Worm (Caenorhabditis elegans): ENCODE measurements around the gene ZK856.5.

Gene ZK856.5

ce11 chrV:10229222-10229879 is 39.4 kb upstream of the ZK856.5 start, which contains the start of the genes pyt-1 and fipr-7:
Gene pyt-1, minus strand, starts transcription at chrV:10229322.
Gene fipr-7, plus strand, starts transcription at chrV:10229829.
- no peak for TF ChIP-seq snpc-1.2 (GFP tag; IDR thresholded peaks at IDR 0.05)
- no peak for TF ChIP-seq zip-11 (GFP tag; IDR thresholded peaks at IDR 0.05)
- no peak for TF ChIP-seq ceh-28 (tag; optimal IDR thresholded peaks at IDR 0.05)
- TF ChIP-seq nhr-237 (tag; optimal IDR thresholded peaks at IDR 0.05), result no peak
- no peak for TF ChIP-seq lim-7 (GFP tag; IDR thresholded peaks at IDR 0.05)
- no peak for TF ChIP-seq madf-5 (GFP tag; IDR thresholded peaks at IDR 0.05)
- TF ChIP-seq hif-1 (tag; optimal IDR thresholded peaks at IDR 0.05), result no peak
- no peak for TF ChIP-seq Y5F2A.4 (GFP tag; optimal IDR thresholded peaks at IDR 0.05)
- no peak for TF ChIP-seq ctbp-1 (GFP tag; IDR thresholded peaks at IDR 0.05)
- TF ChIP-seq Y75B8A.6 (GFP tag; IDR thresholded peaks at IDR 0.05), result no peak
- TF ChIP-seq lir-3 (tag; optimal IDR thresholded peaks at IDR 0.05), result no peak
- TF ChIP-seq unc-130 (GFP tag; optimal IDR thresholded peaks at IDR 0.05), result no peak

- no peak for TF ChIP-seq lin-1 (GFP tag; IDR thresholded peaks at IDR 0.05)
- no peak for TF ChIP-seq Y48G9A.11 (GFP tag; IDR thresholded peaks at IDR 0.05)
- TF ChIP-seq hmg-1.1 (GFP tag; IDR thresholded peaks at IDR 0.05), result no peak
- TF ChIP-seq ztf-7 (tag; optimal IDR thresholded peaks at IDR 0.05), result no peak
- no peak for TF ChIP-seq snpc-1.2 (GFP tag; IDR thresholded peaks at IDR 0.05)
- TF ChIP-seq fos-1 (tag; optimal IDR thresholded peaks at IDR 0.05), result no peak
- no peak for TF ChIP-seq nhr-237 (tag; optimal IDR thresholded peaks at IDR 0.05)
- no peak for TF ChIP-seq unc-62 (GFP tag; optimal IDR thresholded peaks at IDR 0.05 in 1 of 2)
- no peak for TF ChIP-seq unc-62 (tag; optimal IDR thresholded peaks at IDR 0.05)
- TF ChIP-seq ceh-20 (GFP tag; IDR thresholded peaks at IDR 0.05), result no peak
- TF ChIP-seq lir-3 (tag; optimal IDR thresholded peaks at IDR 0.05), result no peak
- TF ChIP-seq spr-1 (tag; optimal IDR thresholded peaks at IDR 0.05), result no peak
- no peak for TF ChIP-seq lim-7 (GFP tag; IDR thresholded peaks at IDR 0.05)
- TF ChIP-seq dpl-1 (GFP tag; optimal IDR thresholded peaks at IDR 0.05), result no peak
- TF ChIP-seq dve-1 (tag; optimal IDR thresholded peaks at IDR 0.05; ENCODE audit: insufficient read depth), result no peak
- TF ChIP-seq lin-15B (tag; optimal IDR thresholded peaks at IDR 0.05), result no peak
- no peak for TF ChIP-seq set-16 (GFP tag; IDR thresholded peaks at IDR 0.05)
- TF ChIP-seq rbr-2 (tag; optimal IDR thresholded peaks at IDR 0.05), result no peak
- TF ChIP-seq dmd-9 (GFP tag; IDR thresholded peaks at IDR 0.05), result no peak
These were observed 38.4 kb upstream of the ZK856.5 start, which contains the start of gene fipr-4 for ce11 chrV:10228360-10228759. Gene fipr-4, minus strand, starts transcription at chrV:10228460.

- TF ChIP-seq daf-8 (GFP tag; IDR thresholded peaks at IDR 0.05) (no peak), madf-9 (GFP tag; conservative IDR thresholded peaks at IDR 0.05) (no peak), ceh-82 (tag; optimal IDR thresholded peaks at IDR 0.05) (no peak), ztf-7 (tag; optimal IDR thresholded peaks at IDR 0.05) (no peak), fos-1 (tag; optimal IDR thresholded peaks at IDR 0.05) (no peak), ZK546.5 (tag; optimal IDR thresholded peaks at IDR 0.05) (no peak), jun-1 (tag; optimal IDR thresholded peaks at IDR 0.05) (no peak), mxl-3 (GFP tag; optimal IDR thresholded peaks at IDR 0.05) (no peak), php-3 (GFP tag; IDR thresholded peaks at IDR 0.05) (no peak), madf-5 (GFP tag; IDR thresholded peaks at IDR 0.05) (no peak)
These were observed 37.4 kb upstream of the ZK856.5 start, which contains the start of gene ttr-19 for ce11 chrV:10227333-10227732. Gene ttr-19, minus strand, starts transcription at chrV:10227433.

- TF ChIP-seq nhr-28 (tag; optimal IDR thresholded peaks at IDR 0.05) (peak; percentile 39), Y105C5A.15 (GFP tag; IDR thresholded peaks at IDR 0.05) (no peak)
These were observed 35.7 kb upstream of the ZK856.5 start, which contains the start of gene daf-36 for ce11 chrV:10225610-10226009. Gene daf-36, minus strand, starts transcription at chrV:10225710.

All from whole organism, L4 larva.